Worm (Caenorhabditis elegans) whole organism, L2 larva: ENCODE results near the gene prp-39.
"Not testable (repeated sequence)": the region's sequence is repeated elsewhere in the genome, so short reads cannot be mapped to it uniquely, and the experiment has no call there.

ENCODE experiments used
- C34F6.9 ChIP-seq: fragments of 150-350 bp; optimal IDR thresholded peaks from 2 replicates; lab custom pipeline; 2014; ENCODE audit warnings: missing biosample characterization, missing genetic modification characterization
- Y55F3AM.14 ChIP-seq: fragments of 200-800 bp; sonication (Bioruptor generic); optimal IDR thresholded peaks from 2 replicates; lab custom pipeline; 2018; ENCODE audit warnings: mild to moderate bottlenecking, missing genetic modification characterization, missing compliant biosample characterization
- ZK546.5 ChIP-seq: sonication (generic microtip); optimal IDR thresholded peaks from 2 replicates; lab custom pipeline; 2017; ENCODE audit warnings: missing biosample characterization, missing genetic modification characterization
- aly-2 ChIP-seq: fragments of 150-350 bp; optimal IDR thresholded peaks from 2 replicates; lab custom pipeline; 2014; ENCODE audit warnings: missing biosample characterization, missing genetic modification characterization
- ama-1 ChIP-seq: fragments of 150-350 bp; optimal IDR thresholded peaks from 2 replicates; lab custom pipeline; 2018; ENCODE audit warnings: inconsistent platforms
- blmp-1 ChIP-seq: sonication (generic microtip); optimal IDR thresholded peaks from 2 replicates; lab custom pipeline; 2017; ENCODE audit warnings: missing genetic modification characterization, mild to moderate bottlenecking, missing compliant biosample characterization, antibody characterized with exemption, moderate library complexity; ENCODE audit not compliant: insufficient read depth
- ceh-16 ChIP-seq: fragments of 150-350 bp; optimal IDR thresholded peaks from 2 replicates; lab custom pipeline; 2014; ENCODE audit warnings: missing biosample characterization, missing genetic modification characterization
- ceh-82 ChIP-seq: fragments of 150-350 bp; optimal IDR thresholded peaks from 2 replicates; lab custom pipeline; 2014; ENCODE audit warnings: missing biosample characterization, missing genetic modification characterization
- crh-2 ChIP-seq: sonication (generic microtip); optimal IDR thresholded peaks from 2 replicates; lab custom pipeline; 2017; ENCODE audit warnings: missing biosample characterization, missing genetic modification characterization
- dmd-4 ChIP-seq: sonication (generic microtip); optimal IDR thresholded peaks from 2 replicates; lab custom pipeline; 2017; ENCODE audit warnings: missing biosample characterization, missing genetic modification characterization
- egl-27 ChIP-seq: sonication (generic microtip); optimal IDR thresholded peaks from 3 replicates; lab custom pipeline; 2017; ENCODE audit warnings: missing biosample characterization, missing genetic modification reagents, missing genetic modification characterization
- elt-3 ChIP-seq: sonication (generic microtip); optimal IDR thresholded peaks from 2 replicates; lab custom pipeline; 2017; ENCODE audit warnings: missing biosample characterization, missing genetic modification characterization
- fos-1 ChIP-seq: fragments of 150-350 bp; optimal IDR thresholded peaks from 2 replicates; lab custom pipeline; 2014; ENCODE audit warnings: missing biosample characterization, missing genetic modification characterization
- lin-39 ChIP-seq: fragments of 150-350 bp; optimal IDR thresholded peaks from 2 replicates; lab custom pipeline; 2014; ENCODE audit warnings: missing biosample characterization, missing genetic modification reagents, missing genetic modification characterization
- nhr-10 ChIP-seq: sonication (generic microtip); optimal IDR thresholded peaks from 2 replicates; lab custom pipeline; 2017; ENCODE audit warnings: missing biosample characterization, missing genetic modification characterization
- nhr-11 ChIP-seq: fragments of 150-350 bp; optimal IDR thresholded peaks from 2 replicates; lab custom pipeline; 2014; ENCODE audit warnings: missing biosample characterization, missing genetic modification characterization
- nhr-12 ChIP-seq: fragments of 150-350 bp; optimal IDR thresholded peaks from 2 replicates; lab custom pipeline; 2014; ENCODE audit warnings: missing biosample characterization, missing genetic modification characterization
- nhr-21 ChIP-seq: fragments of 150-350 bp; optimal IDR thresholded peaks from 2 replicates; lab custom pipeline; 2014; ENCODE audit warnings: missing biosample characterization, missing genetic modification characterization
- nhr-23 ChIP-seq: fragments of 150-350 bp; optimal IDR thresholded peaks from 2 replicates; lab custom pipeline; 2014; ENCODE audit warnings: missing biosample characterization, missing genetic modification reagents, missing genetic modification characterization
- nhr-237 ChIP-seq: fragments of 150-350 bp; optimal IDR thresholded peaks from 2 replicates; lab custom pipeline; 2014; ENCODE audit warnings: missing biosample characterization, missing genetic modification characterization
- nhr-25 ChIP-seq: fragments of 150-350 bp; sonication (generic microtip); optimal IDR thresholded peaks from 3 replicates; lab custom pipeline; 2014; ENCODE audit warnings: missing biosample characterization, missing genetic modification characterization
- peb-1 ChIP-seq: fragments of 150-350 bp; optimal IDR thresholded peaks from 2 replicates; lab custom pipeline; 2014; ENCODE audit warnings: missing biosample characterization, missing genetic modification characterization
- sem-4 ChIP-seq: fragments of 150-350 bp; optimal IDR thresholded peaks from 2 replicates; lab custom pipeline; 2014; ENCODE audit warnings: missing biosample characterization, missing genetic modification reagents, missing genetic modification characterization
- skn-1 ChIP-seq: sonication (generic microtip); optimal IDR thresholded peaks from 2 replicates; lab custom pipeline; 2017; ENCODE audit warnings: missing biosample characterization, missing genetic modification characterization
- sma-3 ChIP-seq: sonication (generic microtip); optimal IDR thresholded peaks from 2 replicates; lab custom pipeline; 2016; ENCODE audit warnings: missing genetic modification reagents, missing genetic modification characterization, missing compliant biosample characterization
- sma-9 ChIP-seq, 2 experiments: fragments of 150-350 bp in 1 of 2; sonication (generic microtip) in 1 of 2; optimal IDR thresholded peaks; 2 replicates each; lab custom pipeline; 2014 to 2016; ENCODE audit warnings: missing genetic modification characterization in 2 of 2, mild to moderate bottlenecking in 1 of 2, missing biosample characterization in 1 of 2, missing compliant biosample characterization in 1 of 2, missing genetic modification reagents in 1 of 2, moderate library complexity in 1 of 2
- snpc-4 ChIP-seq: fragments of 150-350 bp; optimal IDR thresholded peaks from 2 replicates; lab custom pipeline; 2014; ENCODE audit warnings: missing biosample characterization, missing genetic modification characterization
- unc-39 ChIP-seq: fragments of 150-350 bp; optimal IDR thresholded peaks from 2 replicates; lab custom pipeline; 2014; ENCODE audit warnings: missing biosample characterization, missing genetic modification characterization
- zag-1 ChIP-seq: fragments of 150-350 bp; optimal IDR thresholded peaks from 2 replicates; lab custom pipeline; 2014; ENCODE audit warnings: missing biosample characterization, missing genetic modification characterization
- ztf-1 ChIP-seq: fragments of 200-800 bp; sonication (Bioruptor generic); conservative IDR thresholded peaks from 2 replicates; pipeline ENCODE4 v1.3.6; 2022; ENCODE audit warnings: missing genetic modification characterization, missing compliant biosample characterization
- ztf-11 ChIP-seq: sonication (generic microtip); optimal IDR thresholded peaks from 2 replicates; lab custom pipeline; 2017; ENCODE audit warnings: missing biosample characterization, missing genetic modification characterization

Gene prp-39

DNA sequence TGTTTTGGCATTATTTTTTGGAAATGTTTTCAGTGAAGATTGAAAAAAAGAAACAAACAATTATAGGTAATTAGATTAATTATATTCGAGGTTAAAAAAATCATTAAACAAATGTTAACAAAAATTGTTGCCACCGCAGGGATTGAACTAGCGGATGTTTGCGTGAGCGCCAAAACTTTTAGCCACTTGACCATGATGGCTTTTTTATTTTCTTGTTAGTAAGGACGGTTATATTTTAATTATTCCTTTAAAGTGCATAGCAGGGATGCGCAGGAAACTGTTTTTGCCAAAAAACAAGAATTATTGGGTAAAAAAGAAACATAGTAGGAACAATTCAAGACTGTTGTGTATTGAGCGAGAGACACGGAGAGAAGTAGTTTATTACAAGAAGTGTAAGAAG, 15.1 kb downstream of the prp-39 start (continued):
- TF ChIP-seq dmd-4 (tag; lab: Kevin White, UChicago) (no peak), ztf-11 (tag; lab: Kevin White, UChicago) (no peak), aly-2 (tag; lab: Kevin White, UChicago) (no peak), nhr-23 (tag; lab: Kevin White, UChicago) (no peak), C34F6.9 (tag; lab: Kevin White, UChicago) (no peak), crh-2 (tag; lab: Kevin White, UChicago) (peak; percentile 55), nhr-10 (tag; lab: Kevin White, UChicago) (no peak)

DNA sequence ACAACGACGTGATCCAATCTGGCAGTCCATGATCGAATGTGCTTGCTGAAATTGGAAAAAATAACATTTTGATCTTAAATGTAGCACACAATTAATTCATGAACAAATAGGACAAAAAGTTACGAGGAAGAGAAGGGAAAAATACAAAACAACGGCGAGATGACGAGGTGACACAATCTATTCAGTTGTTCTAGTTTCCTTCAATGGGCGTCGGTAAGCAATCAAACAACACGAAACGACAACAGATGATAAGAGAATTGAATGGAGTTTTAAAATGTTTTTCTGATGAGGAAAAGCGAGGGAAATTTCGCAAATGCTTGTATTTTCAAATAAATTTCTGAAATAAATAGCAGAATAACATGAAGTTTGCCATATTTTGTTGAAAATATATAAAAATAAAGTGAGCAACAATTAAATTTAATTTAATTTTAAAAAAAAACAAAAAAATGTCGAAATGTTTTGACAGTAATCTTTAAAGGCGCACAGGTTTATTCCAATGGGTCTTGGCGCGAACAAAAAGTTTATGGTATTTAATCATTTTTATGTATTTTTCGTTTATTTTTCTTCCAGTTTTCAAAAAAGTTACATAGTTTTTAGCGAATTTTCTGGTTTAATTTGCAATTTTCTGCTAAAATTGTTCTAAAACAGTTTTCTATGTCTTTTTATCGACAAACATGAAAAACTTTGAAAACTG, 16.2 kb downstream of the prp-39 start, which contains the start of gene C14C11.7:
TSS of gene C14C11.7 (minus strand) at position 51 of the 694 bp plus-strand sequence.
- TF ChIP-seq lin-39: no peak
- no peak for TF ChIP-seq peb-1 (tag; lab: Kevin White, UChicago)
- peak; percentile 1 for TF ChIP-seq fos-1 (tag; lab: Kevin White, UChicago)
- TF ChIP-seq nhr-12 (tag; lab: Kevin White, UChicago): no peak

DNA sequence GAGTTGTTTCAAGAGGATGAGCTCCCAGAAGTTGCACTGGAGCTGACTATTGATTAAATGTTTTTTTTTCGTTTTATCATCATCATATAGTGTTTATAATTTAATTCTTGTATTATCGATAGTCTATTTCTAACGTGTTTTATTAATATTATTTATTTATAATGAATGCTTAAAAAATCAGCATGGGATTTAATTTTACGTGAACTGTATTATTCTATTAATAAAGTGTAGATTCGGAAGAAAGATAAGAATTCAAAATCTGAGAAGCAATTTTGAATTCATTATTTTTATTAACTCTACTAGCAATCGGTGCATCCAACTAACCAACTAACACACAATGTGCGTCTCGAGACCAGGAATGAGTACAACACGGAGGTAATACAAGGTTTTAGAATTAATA, 19.1 kb downstream of the prp-39 start, which contains the start of gene C14C11.1:
TSS of gene C14C11.1 (plus strand) at position 301 of the 400 bp plus-strand sequence.
- not testable (repeated sequence) for TF ChIP-seq snpc-4, dmd-4, sem-4 (tag; lab: Kevin White, UChicago)

DNA sequence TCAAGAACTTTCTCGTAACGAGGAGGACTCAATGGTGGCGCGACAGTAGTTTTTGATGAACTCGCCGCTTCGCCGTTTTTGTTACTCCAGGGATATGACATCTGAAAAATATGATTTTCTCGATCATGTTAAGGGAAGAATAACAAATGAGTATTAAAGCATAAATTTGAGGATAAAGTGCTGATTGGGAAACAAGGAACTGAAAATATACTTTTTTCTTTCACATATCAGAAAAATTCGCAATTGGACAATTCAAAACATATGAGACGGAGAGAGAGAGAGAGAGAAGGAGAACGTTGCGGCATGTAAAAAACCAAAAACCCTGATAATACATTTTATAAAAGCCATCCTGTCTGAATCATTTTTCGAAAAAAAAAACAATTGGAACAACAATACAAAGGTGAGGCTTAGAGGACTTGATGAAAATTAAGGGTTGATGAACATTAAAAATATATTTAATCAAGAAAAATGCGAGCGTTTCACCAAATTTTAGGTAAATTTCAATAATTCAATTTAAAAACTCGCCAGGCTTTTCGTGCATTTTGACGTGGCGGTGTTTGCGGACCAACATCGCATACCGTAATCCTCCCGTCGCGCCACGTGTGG, 21.7 kb downstream of the prp-39 start, which contains the start of the genes mut-14 and C14C11.2:
TSS of gene mut-14 (minus strand) at position 101 of the 606 bp plus-strand sequence.
TSS of gene C14C11.2 (plus strand) at position 556 of the 606 bp plus-strand sequence.
- TF ChIP-seq nhr-237 (tag; lab: Kevin White, UChicago) (no peak), unc-39 (tag; lab: Kevin White, UChicago) (no peak), zag-1 (tag; lab: Kevin White, UChicago) (no peak), fos-1 (tag; lab: Kevin White, UChicago) (no peak), ZK546.5 (tag; lab: Kevin White, UChicago) (no peak), Y55F3AM.14 (GFP tag; lab: Kevin White, UChicago) (no peak), peb-1 (tag; lab: Kevin White, UChicago) (no peak), nhr-11 (tag; lab: Kevin White, UChicago) (no peak), blmp-1 (tag; lab: Kevin White, UChicago) (no peak), ceh-82 (no peak), sma-9 (GFP tag; optimal IDR thresholded peaks at IDR 0.05; lab: Kevin White, UChicago) (no peak), sma-9 (tag; optimal IDR thresholded peaks at IDR 0.05; lab: Kevin White, UChicago) (no peak)
- TF ChIP-seq, all 48 proteins: peak for 0

DNA sequence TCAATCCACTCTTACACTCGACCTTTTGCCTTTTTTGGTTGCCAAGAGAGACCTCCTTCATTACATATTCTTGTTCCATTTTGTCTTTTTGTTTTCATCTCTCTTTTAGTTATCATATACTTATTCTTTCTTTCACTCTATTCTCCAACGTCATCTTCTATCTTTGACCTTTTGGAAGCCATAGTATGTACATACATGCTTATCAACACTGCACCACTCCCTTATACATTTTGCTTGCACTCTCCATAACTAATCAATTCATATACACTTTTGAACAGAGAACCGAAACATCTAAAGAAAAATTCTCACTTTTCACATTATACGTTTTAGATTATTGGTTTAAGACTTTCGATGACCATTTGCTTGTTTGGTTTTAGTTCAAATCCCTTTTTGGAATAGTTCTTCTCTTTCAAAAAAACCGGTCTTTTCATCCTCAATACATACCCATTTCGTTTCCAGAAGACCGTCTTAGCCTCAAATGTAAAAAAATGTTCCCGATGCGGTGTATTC, 28.4 kb downstream of the prp-39 start, which contains the start of gene hex-2:
TSS of gene hex-2 (plus strand) at position 460 of the 510 bp plus-strand sequence.
- TF ChIP-seq ztf-1 (GFP tag; lab: Robert Waterston, UW) (no peak), unc-39 (tag; lab: Kevin White, UChicago) (no peak), sma-3 (GFP tag; lab: Kevin White, UChicago) (no peak), ceh-16 (tag; lab: Kevin White, UChicago) (no peak), nhr-10 (tag; lab: Kevin White, UChicago) (no peak), egl-27 (tag; lab: Kevin White, UChicago) (no peak), ama-1 (lab: Kevin White, UChicago) (no peak), sma-9 (GFP tag; optimal IDR thresholded peaks at IDR 0.05; lab: Kevin White, UChicago) (peak; percentile 36), sma-9 (tag; optimal IDR thresholded peaks at IDR 0.05; lab: Kevin White, UChicago) (no peak), ZK546.5 (tag; lab: Kevin White, UChicago) (no peak), skn-1 (tag; lab: Kevin White, UChicago) (no peak), fos-1 (tag; lab: Kevin White, UChicago) (peak; percentile 64), ztf-11 (tag; lab: Kevin White, UChicago) (no peak), nhr-23 (tag; lab: Kevin White, UChicago) (no peak), nhr-21 (tag; lab: Kevin White, UChicago) (no peak), nhr-25 (no peak), elt-3 (no peak)
